Fruit fly (Drosophila melanogaster): ENCODE measurements around the gene CG13877.
A peak's percentile ranks its signal among the peaks of the same experiment; 100 is the strongest.

CG13877 gene

dm6 chr3L:184251-184650 is 33.6 kb upstream of the CG13877 start, which contains the start of the genes CG34140, Mkp and Mtch (continued):
- TF ChIP-seq HLH54F (GFP tag; optimal IDR thresholded peaks at IDR 0.05) (peak; percentile 94), CG1832 (GFP tag; optimal IDR thresholded peaks at IDR 0.05) (no peak), CG10274 (GFP tag; optimal IDR thresholded peaks at IDR 0.05) (peak; percentile 28), CG11398 (GFP tag; optimal IDR thresholded peaks at IDR 0.05) (peak; percentile 71), Oli (tag; optimal IDR thresholded peaks at IDR 0.05) (no peak), CG14965 (GFP tag; optimal IDR thresholded peaks at IDR 0.05; ENCODE audit: borderline replicate concordance) (peak; percentile 48), CG8944 (GFP tag; optimal IDR thresholded peaks at IDR 0.05) (peak; percentile 89), CG15601 (tag; optimal IDR thresholded peaks at IDR 0.05) (peak; percentile 79), Vsx1 (GFP tag; optimal IDR thresholded peaks at IDR 0.05) (no peak), scrt (GFP tag; optimal IDR thresholded peaks at IDR 0.05) (no peak), CG15269 (tag; optimal IDR thresholded peaks at IDR 0.05) (no peak), wdn (GFP tag; IDR thresholded peaks at IDR 0.05) (peak; percentile 67; the same call in 1 of the 2 replicates), NK7.1 (GFP tag; optimal IDR thresholded peaks at IDR 0.05) (peak; percentile 69), dysf (GFP tag; IDR thresholded peaks at IDR 0.05) (peak; percentile 76), CG15696 (tag; optimal IDR thresholded peaks at IDR 0.05) (peak; percentile 82), bcd (GFP tag; optimal IDR thresholded peaks at IDR 0.05) (no peak), CG15479 (GFP tag; optimal IDR thresholded peaks at IDR 0.05) (no peak), CG12391 (tag; optimal IDR thresholded peaks at IDR 0.05) (peak; percentile 92), tap (tag; optimal IDR thresholded peaks at IDR 0.05) (no peak), Stat92E (GFP tag; optimal IDR thresholded peaks at IDR 0.05) (peak in 1 of 3 experiments; percentile 76), CG31441 (GFP tag; IDR thresholded peaks at IDR 0.05) (no peak), da (GFP tag; optimal IDR thresholded peaks at IDR 0.05) (peak; percentile 44), CG11696 (GFP tag; IDR thresholded peaks at IDR 0.05) (0 out of 2 replicates have a peak, but pooled peaks have one; percentile 39), fru (optimal IDR thresholded peaks at IDR 0.05) (no peak), CG7786 (GFP tag; optimal IDR thresholded peaks at IDR 0.05) (peak; percentile 89), Lpt (GFP tag; optimal IDR thresholded peaks at IDR 0.05) (no peak), insv (GFP tag; optimal IDR thresholded peaks at IDR 0.05) (peak in 1 of 2 experiments; percentile 27), br (optimal IDR thresholded peaks at IDR 0.05) (no peak), Jarid2 (GFP tag; optimal IDR thresholded peaks at IDR 0.05) (no peak), Gug (GFP tag; IDR thresholded peaks at IDR 0.05) (peak; percentile 83), CG8924 (tag; optimal IDR thresholded peaks at IDR 0.05) (peak; percentile 82), CG2202 (tag; optimal IDR thresholded peaks at IDR 0.05) (peak; percentile 71), shn (GFP tag; optimal IDR thresholded peaks at IDR 0.05) (peak; percentile 80), CG11247 (GFP tag; IDR thresholded peaks at IDR 0.05) (peak; percentile 76), Med (GFP tag) (peak; percentile 99), CG7357 (GFP tag; IDR thresholded peaks at IDR 0.05) (0 out of 3 replicates have a peak, but pooled peaks have one; percentile 31), CG8478 (optimal IDR thresholded peaks at IDR 0.05) (no peak), ttk (GFP tag; IDR thresholded peaks at IDR 0.05) (peak; percentile 73), CG3847 (GFP tag; IDR thresholded peaks at IDR 0.05) (peak; percentile 88), danr (GFP tag; IDR thresholded peaks at IDR 0.05) (peak; percentile 76), dmrt11E (tag; optimal IDR thresholded peaks at IDR 0.05) (peak; percentile 80), amos (GFP tag; IDR thresholded peaks at IDR 0.05; ENCODE audit: partially characterized antibody) (peak; percentile 89), CG7745 (tag; optimal IDR thresholded peaks at IDR 0.05) (no peak), CG17612 (GFP tag; IDR thresholded peaks at IDR 0.05) (no peak), sd (tag; optimal IDR thresholded peaks at IDR 0.05) (no peak), rib (GFP tag; IDR thresholded peaks at IDR 0.05) (peak; percentile 76), nmo (GFP tag; optimal IDR thresholded peaks at IDR 0.05) (peak; percentile 94), CG12769 (tag; optimal IDR thresholded peaks at IDR 0.05) (no peak), Antp (GFP tag; optimal IDR thresholded peaks at IDR 0.05) (peak; percentile 89), CG11695 (GFP tag; IDR thresholded peaks at IDR 0.05) (peak; percentile 80), hkb (optimal IDR thresholded peaks at IDR 0.05) (peak; percentile 88), hkb (GFP tag; IDR thresholded peaks at IDR 0.05) (peak; percentile 85)
